Worm (Caenorhabditis elegans) whole organism, L4 larva: ENCODE data around the gene Y59A8B.8.

ENCODE experiments used
- ama-1 ChIP-seq: fragments of 150-350 bp; optimal IDR thresholded peaks from 2 replicates; lab custom pipeline; 2014; ENCODE audit warnings: inconsistent platforms, mixed read lengths
- daf-16 ChIP-seq, 3 experiments: sonication (generic microtip); optimal IDR thresholded peaks; 2 replicates each; lab custom pipeline; 2016 to 2017; ENCODE audit warnings: missing genetic modification characterization in 3 of 3, missing genetic modification reagents in 3 of 3, mild to moderate bottlenecking in 2 of 3, missing compliant biosample characterization in 2 of 3, missing biosample characterization in 1 of 3, moderate library complexity in 1 of 3
- hlh-11 ChIP-seq: fragments of 200-800 bp; sonication (Bioruptor generic); optimal IDR thresholded peaks from 2 replicates; lab custom pipeline; 2018; ENCODE audit warnings: mild to moderate bottlenecking, missing genetic modification characterization, missing compliant biosample characterization
- lin-39 ChIP-seq: fragments of 150-350 bp; optimal IDR thresholded peaks from 2 replicates; lab custom pipeline; 2014; ENCODE audit warnings: missing biosample characterization, missing genetic modification reagents, missing genetic modification characterization
- nhr-42 ChIP-seq: fragments of 200-800 bp; sonication (Bioruptor generic); IDR thresholded peaks from 2 replicates; pipeline ENCODE4 v1.3.6; 2022; ENCODE audit warnings: missing genetic modification characterization, missing compliant biosample characterization
- nhr-76 ChIP-seq: fragments of 150-350 bp; optimal IDR thresholded peaks from 2 replicates; lab custom pipeline; 2014; ENCODE audit warnings: missing biosample characterization, missing genetic modification characterization
- nhr-77 ChIP-seq: fragments of 150-350 bp; optimal IDR thresholded peaks from 2 replicates; lab custom pipeline; 2014; ENCODE audit warnings: missing biosample characterization, missing genetic modification characterization
- saeg-2 ChIP-seq: fragments of 200-800 bp; sonication (Bioruptor generic); IDR thresholded peaks from 2 replicates; pipeline ENCODE4 v1.3.6; 2022; ENCODE audit warnings: missing genetic modification reagents, missing genetic modification characterization, missing compliant biosample characterization
- zip-2 ChIP-seq: fragments of 150-350 bp; optimal IDR thresholded peaks from 2 replicates; lab custom pipeline; 2014; ENCODE audit warnings: missing biosample characterization, missing genetic modification characterization

ce11 chrV:18086783-18087182 lies 20.7 kb upstream of the Y59A8B.8 start, which contains the start of gene slr-2:
- TF ChIP-seq nhr-42 (GFP tag; lab: Robert Waterston, UW) (no peak), nhr-76 (tag; lab: Kevin White, UChicago) (no peak), ama-1 (lab: Kevin White, UChicago) (no peak), zip-2 (tag; lab: Kevin White, UChicago) (no peak), hlh-11 (tag; lab: Kevin White, UChicago) (no peak), nhr-77 (tag; lab: Kevin White, UChicago) (no peak), daf-16 (GFP tag; optimal IDR thresholded peaks at IDR 0.05; lab: Kevin White, UChicago) (no peak), daf-16 (tag; optimal IDR thresholded peaks at IDR 0.05; lab: Kevin White, UChicago) (no peak), saeg-2 (no peak), lin-39 (tag; lab: Kevin White, UChicago) (no peak)
